Worm (Caenorhabditis elegans): Measurements from ENCODE around the gene T20G5.12.
A peak's percentile ranks its signal among the peaks of the same experiment; 100 is the strongest.

T20G5.12 gene

DNA sequence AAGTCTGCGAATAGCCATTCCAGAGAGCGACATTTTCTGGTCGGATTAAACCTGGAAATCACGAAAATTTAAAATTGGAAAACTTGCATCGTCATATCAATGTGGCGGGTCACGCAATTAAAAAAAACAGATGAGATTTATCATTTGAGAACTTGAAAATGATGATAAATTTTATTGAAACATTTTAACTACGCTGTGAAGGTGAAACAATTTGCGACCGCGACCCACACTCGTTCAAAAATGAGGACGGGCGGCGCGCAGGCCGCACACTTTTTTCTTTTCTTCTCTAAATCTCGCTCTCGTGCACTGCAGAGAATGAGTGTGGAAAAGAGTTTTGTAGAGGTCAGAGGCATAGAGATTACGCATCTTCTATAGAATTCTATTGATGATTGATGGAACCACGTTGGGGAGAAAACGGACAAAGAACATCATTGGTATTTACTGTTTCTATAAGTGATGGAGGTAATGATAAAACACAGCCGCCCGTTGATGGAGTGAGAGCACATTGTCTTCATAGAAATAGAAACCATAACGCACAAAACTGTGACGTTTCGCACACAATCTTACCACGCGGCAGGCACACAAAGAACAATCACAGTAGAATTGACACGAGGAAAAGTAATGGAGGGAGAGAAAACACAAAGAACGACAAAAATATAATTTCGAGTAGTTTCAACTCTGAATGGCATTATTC lies 15.3 kb downstream of the T20G5.12 start, which contains the start of gene cts-1:
cts-1 (minus strand) TSS at position 51 of the 694 bp plus-strand sequence.
- TF ChIP-seq pag-3 (tag; optimal IDR thresholded peaks at IDR 0.05; ENCODE audit: borderline replicate concordance, insufficient read depth), result peak; percentile 47
- TF ChIP-seq aly-2 (tag; optimal IDR thresholded peaks at IDR 0.05), result peak; percentile 12
- TF ChIP-seq egl-27 (tag; optimal IDR thresholded peaks at IDR 0.05), result peak in 1 of 2 experiments; percentile 24
- TF ChIP-seq unc-98 (GFP tag; IDR thresholded peaks at IDR 0.05), result no peak
- peak; percentile 75 for TF ChIP-seq skn-1 (tag; optimal IDR thresholded peaks at IDR 0.05)
- peak; percentile 64 for TF ChIP-seq ztf-4 (tag; optimal IDR thresholded peaks at IDR 0.05)
- no peak for TF ChIP-seq ama-1 (optimal IDR thresholded peaks at IDR 0.05)
- TF ChIP-seq nhr-71 (tag; optimal IDR thresholded peaks at IDR 0.05), result peak; percentile 92
- no peak for TF ChIP-seq sptf-1 (tag; optimal IDR thresholded peaks at IDR 0.05)
- TF ChIP-seq pax-3 (tag; optimal IDR thresholded peaks at IDR 0.05), result peak; percentile 25
- peak; percentile 79 for TF ChIP-seq nhr-90 (tag; optimal IDR thresholded peaks at IDR 0.05; ENCODE audit: poor library complexity)
- TF ChIP-seq nhr-47 (tag; optimal IDR thresholded peaks at IDR 0.05), result peak; percentile 76
- peak; percentile 59 for TF ChIP-seq irx-1 (tag; optimal IDR thresholded peaks at IDR 0.05)
- TF ChIP-seq tbx-2 (tag; optimal IDR thresholded peaks at IDR 0.05), result peak; percentile 74
- TF ChIP-seq C34B4.2 (tag; optimal IDR thresholded peaks at IDR 0.05), result peak; percentile 84
- TF ChIP-seq elt-2 (tag; optimal IDR thresholded peaks at IDR 0.05), result peak; percentile 82
- peak; percentile 43 for TF ChIP-seq F16B12.6 (tag; optimal IDR thresholded peaks at IDR 0.05)
- peak; percentile 66 for TF ChIP-seq lir-3 (tag; optimal IDR thresholded peaks at IDR 0.05; ENCODE audit: poor library complexity)
- peak; percentile 97 for TF ChIP-seq lin-14 (GFP tag; optimal IDR thresholded peaks at IDR 0.05)
- TF ChIP-seq fkh-10 (GFP tag; optimal IDR thresholded peaks at IDR 0.05), result peak; percentile 23
- peak; percentile 67 for TF ChIP-seq lin-15B (tag; optimal IDR thresholded peaks at IDR 0.05)
- TF ChIP-seq C04F5.9 (tag; optimal IDR thresholded peaks at IDR 0.05), result peak; percentile 23
- peak in 2 of 3 experiments; percentile 35 to 83 for TF ChIP-seq ceh-82 (tag; optimal IDR thresholded peaks at IDR 0.05)
- TF ChIP-seq swsn-7 (tag; optimal IDR thresholded peaks at IDR 0.05), result peak; percentile 73
- no peak for TF ChIP-seq egl-13 (tag; optimal IDR thresholded peaks at IDR 0.05)
- no peak for TF ChIP-seq sup-37 (GFP tag; optimal IDR thresholded peaks at IDR 0.05)
- TF ChIP-seq snpc-4 (tag; optimal IDR thresholded peaks at IDR 0.05), result peak; percentile 30
- TF ChIP-seq unc-30 (tag; optimal IDR thresholded peaks at IDR 0.05), result no peak
- TF ChIP-seq dpl-1 (GFP tag; optimal IDR thresholded peaks at IDR 0.05), result peak; percentile 41 to 60 (median 53)
- TF ChIP-seq nhr-19 (GFP tag; conservative IDR thresholded peaks at IDR 0.05), result no peak
- TF ChIP-seq dsc-1 (tag; optimal IDR thresholded peaks at IDR 0.05), result peak; percentile 12
- TF ChIP-seq mef-2 (tag; optimal IDR thresholded peaks at IDR 0.05), result peak; percentile 34
- peak; percentile 87 for TF ChIP-seq blmp-1 (tag; optimal IDR thresholded peaks at IDR 0.05)
- no peak for TF ChIP-seq mab-9 (GFP tag; IDR thresholded peaks at IDR 0.05)
- TF ChIP-seq zip-4 (GFP tag; optimal IDR thresholded peaks at IDR 0.05), result peak; percentile 14
- TF ChIP-seq nhr-11 (tag; optimal IDR thresholded peaks at IDR 0.05), result peak; percentile 10
- TF ChIP-seq mep-1 (tag; optimal IDR thresholded peaks at IDR 0.05), result peak; percentile 81
- TF ChIP-seq efl-1 (optimal IDR thresholded peaks at IDR 0.05), result peak; percentile 72 to 73
- TF ChIP-seq efl-1 (GFP tag; optimal IDR thresholded peaks at IDR 0.05 in 1 of 2), result peak; percentile 50 to 93
- peak; percentile 86 for TF ChIP-seq nhr-77 (tag; optimal IDR thresholded peaks at IDR 0.05)
- TF ChIP-seq zag-1 (tag; optimal IDR thresholded peaks at IDR 0.05), result no peak
- TF ChIP-seq fkh-8 (tag; optimal IDR thresholded peaks at IDR 0.05), result peak; percentile 79
- TF ChIP-seq unc-86 (tag; optimal IDR thresholded peaks at IDR 0.05), result no peak
- TF ChIP-seq nhr-237 (tag; optimal IDR thresholded peaks at IDR 0.05), result peak; percentile 12
- TF ChIP-seq lin-35 (GFP tag; optimal IDR thresholded peaks at IDR 0.05), result peak; percentile 69 to 82
- peak; percentile 78 to 95 for TF ChIP-seq lsy-2 (tag; optimal IDR thresholded peaks at IDR 0.05)
- peak; percentile 77 for TF ChIP-seq hpl-2 (GFP tag; optimal IDR thresholded peaks at IDR 0.05)
- TF ChIP-seq mdl-1 (tag; optimal IDR thresholded peaks at IDR 0.05), result peak; percentile 28 to 94
- peak; percentile 85 for TF ChIP-seq rnt-1 (tag; optimal IDR thresholded peaks at IDR 0.05)
- peak in 5 of 6 experiments; percentile 18 to 68 (median 66) for TF ChIP-seq elt-3 (tag; optimal IDR thresholded peaks at IDR 0.05)
- peak; percentile 65 for TF ChIP-seq C16A3.4 (tag; optimal IDR thresholded peaks at IDR 0.05)
- peak; percentile 94 for TF ChIP-seq nhr-85 (tag)
